Worm (Caenorhabditis elegans): ENCODE results near the gene clpp-1.

- TF ChIP-seq ceh-82 (tag; optimal IDR thresholded peaks at IDR 0.05) (no peak), ZK546.5 (tag; optimal IDR thresholded peaks at IDR 0.05) (no peak)
Measured at ce11 chrII:10346075-10346474, 43.4 kb upstream of the clpp-1 start, which contains the start of gene C07E3.10.
